Fruit fly (Drosophila melanogaster): ENCODE data around the gene CG14609.

Gene CG14609

DNA sequence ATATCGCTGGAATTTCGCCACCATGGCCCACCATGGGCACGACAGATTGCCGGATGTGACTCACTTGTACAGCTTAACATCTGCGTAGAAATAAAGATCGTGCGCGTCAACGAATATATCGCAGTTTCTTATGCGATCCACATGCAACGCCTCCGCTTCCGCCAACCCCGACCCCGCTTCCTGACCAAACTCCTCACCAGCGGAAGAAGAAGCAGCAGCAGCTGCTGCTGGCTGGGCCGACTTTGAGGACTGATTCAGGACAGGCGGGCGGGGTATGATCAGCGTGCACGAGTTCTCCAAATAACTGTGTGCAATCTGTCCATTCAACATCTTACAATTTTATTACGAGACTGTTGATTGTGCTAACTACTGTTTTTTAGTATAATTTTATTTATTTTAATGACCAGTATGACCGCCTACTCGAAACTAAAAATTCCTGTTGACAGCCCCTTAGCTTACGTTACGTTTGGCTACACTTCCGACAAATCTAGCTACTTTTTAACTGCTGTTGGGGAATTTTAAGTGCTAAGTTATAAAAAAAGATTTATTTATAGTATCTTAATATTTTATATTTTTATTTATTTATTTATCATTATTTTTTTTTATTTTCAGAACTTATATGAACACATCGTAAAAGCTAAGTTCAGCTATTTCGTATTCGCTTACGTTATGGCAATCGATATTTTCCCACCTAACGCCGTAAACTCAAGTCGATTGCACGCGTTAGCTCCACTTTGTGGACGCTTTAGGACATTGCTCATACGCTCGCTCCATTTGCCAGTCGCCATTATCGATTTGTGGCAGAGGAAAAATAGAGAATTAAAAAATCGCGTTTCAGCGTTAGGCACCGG, 14.3 kb upstream of the CG14609 start, which contains the start of the genes CG10055 and lap (continued):
- no peak for TF ChIP-seq pho (GFP tag; optimal IDR thresholded peaks at IDR 0.05)
- TF ChIP-seq Kr (GFP tag; optimal IDR thresholded peaks at IDR 0.05) = no peak
- TF ChIP-seq tup (GFP tag; optimal IDR thresholded peaks at IDR 0.05) = no peak
- TF ChIP-seq CG6254 (GFP tag; optimal IDR thresholded peaks at IDR 0.05) = no peak
- TF ChIP-seq CG3065 (GFP tag; optimal IDR thresholded peaks at IDR 0.05) = no peak
- no peak for TF ChIP-seq Lim3 (GFP tag; IDR thresholded peaks at IDR 0.05)
- peak; percentile 73 for TF ChIP-seq MBD-R2 (GFP tag; IDR thresholded peaks at IDR 0.05)
- TF ChIP-seq al (GFP tag; IDR thresholded peaks at IDR 0.05) = no peak
- TF ChIP-seq Nf-YA (GFP tag; IDR thresholded peaks at IDR 0.05) = no peak
- no peak for TF ChIP-seq bigmax (GFP tag; optimal IDR thresholded peaks at IDR 0.05)
- TF ChIP-seq stwl (tag; optimal IDR thresholded peaks at IDR 0.05) = peak; percentile 22
- TF ChIP-seq CG1602 (GFP tag; optimal IDR thresholded peaks at IDR 0.05) = no peak
- TF ChIP-seq crc (GFP tag; optimal IDR thresholded peaks at IDR 0.05) = no peak
- no peak for TF ChIP-seq CG1529 (GFP tag; optimal IDR thresholded peaks at IDR 0.05)
- no peak for TF ChIP-seq CG2120 (GFP tag; optimal IDR thresholded peaks at IDR 0.05)
- no peak for TF ChIP-seq HmgD (GFP tag; optimal IDR thresholded peaks at IDR 0.05)
- TF ChIP-seq CG6683 (GFP tag; optimal IDR thresholded peaks at IDR 0.05) = no peak
- TF ChIP-seq dm (GFP tag; optimal IDR thresholded peaks at IDR 0.05) = no peak
- no peak for TF ChIP-seq Fer3 (tag; optimal IDR thresholded peaks at IDR 0.05)
- TF ChIP-seq nerfin-2 (GFP tag; IDR thresholded peaks at IDR 0.05; ENCODE audit: partially characterized antibody) = no peak
- no peak for TF ChIP-seq Taf1 (GFP tag; IDR thresholded peaks at IDR 0.05)
- peak; percentile 74 for TF ChIP-seq Med (GFP tag)
- TF ChIP-seq CG12219 (GFP tag; optimal IDR thresholded peaks at IDR 0.05) = no peak
- no peak for TF ChIP-seq sqz (GFP tag; optimal IDR thresholded peaks at IDR 0.05)
- no peak for TF ChIP-seq dan (GFP tag; IDR thresholded peaks at IDR 0.05)
- TF ChIP-seq ato (GFP tag; IDR thresholded peaks at IDR 0.05; ENCODE audit: partially characterized antibody) = no peak
- TF ChIP-seq kni (GFP tag; optimal IDR thresholded peaks at IDR 0.05) = no peak
- TF ChIP-seq Abd-B (GFP tag; optimal IDR thresholded peaks at IDR 0.05) = no peak
- TF ChIP-seq CG4730 (GFP tag; IDR thresholded peaks at IDR 0.05) = no peak
- TF ChIP-seq sd (tag; optimal IDR thresholded peaks at IDR 0.05) = no peak
- no peak for TF ChIP-seq CG18599 (GFP tag; optimal IDR thresholded peaks at IDR 0.05)
- no peak for TF ChIP-seq CG4820 (GFP tag; optimal IDR thresholded peaks at IDR 0.05)
- TF ChIP-seq jumu (GFP tag; optimal IDR thresholded peaks at IDR 0.05) = no peak
- TF ChIP-seq NFAT (GFP tag; IDR thresholded peaks at IDR 0.05) = no peak
- TF ChIP-seq Max (GFP tag; optimal IDR thresholded peaks at IDR 0.05) = no peak
- TF ChIP-seq CG31224 (GFP tag; IDR thresholded peaks at IDR 0.05) = no peak
- TF ChIP-seq Scr (GFP tag; IDR thresholded peaks at IDR 0.05; ENCODE audit: partially characterized antibody) = peak; percentile 60; the same call in 1 of the 2 replicates
- TF ChIP-seq CG13775 (GFP tag; optimal IDR thresholded peaks at IDR 0.05) = no peak
- TF ChIP-seq MTF-1 (GFP tag; optimal IDR thresholded peaks at IDR 0.05; ENCODE audit: borderline replicate concordance) = no peak
- TF ChIP-seq chinmo (GFP tag; IDR thresholded peaks at IDR 0.05; ENCODE audit: partially characterized antibody) = 0 out of 4 replicates have a peak, but pooled peaks have one; percentile 25
- TF ChIP-seq hbn (GFP tag; IDR thresholded peaks at IDR 0.05; ENCODE audit: partially characterized antibody) = 0 out of 2 replicates have a peak, but pooled peaks have one; percentile 20
- peak; percentile 45; the same call in 1 of the 2 replicates for TF ChIP-seq CG13287 (GFP tag; IDR thresholded peaks at IDR 0.05; ENCODE audit: partially characterized antibody)
- no peak for TF ChIP-seq tgo (GFP tag; IDR thresholded peaks at IDR 0.05)
- peak; percentile 28 for TF ChIP-seq CG10267 (tag; optimal IDR thresholded peaks at IDR 0.05)

Measured in whole organism, embryonic.